Fruit fly (Drosophila melanogaster) whole organism, embryonic: ENCODE results near the gene CG6602.

Source experiments
- Awh ChIP-seq: fragments of 200-800 bp; sonication (Bioruptor generic); IDR thresholded peaks from 2 replicates; pipeline ENCODE4, ENCODE4 v1.3.6; 2022; ENCODE audit warnings: missing biosample characterization, missing genetic modification characterization
- BEAF-32 ChIP-seq: fragments of 200-800 bp; sonication (Bioruptor generic); optimal IDR thresholded peaks from 3 replicates; lab custom pipeline; 2017; ENCODE audit warnings: missing biosample characterization, missing genetic modification characterization, mild to moderate bottlenecking, moderate library complexity, missing genetic modification reagents
- Blimp-1 ChIP-seq: fragments of 200-800 bp; sonication (Bioruptor generic); optimal IDR thresholded peaks from 3 replicates; lab custom pipeline; 2018; ENCODE audit warnings: missing biosample characterization, missing genetic modification characterization, mild to moderate bottlenecking, moderate library complexity, missing genetic modification reagents
- CG1024 ChIP-seq: fragments of 200-800 bp; sonication (Bioruptor generic); IDR thresholded peaks from 2 replicates; pipeline ENCODE4 v1.3.6; 2022; ENCODE audit warnings: missing biosample characterization, missing genetic modification characterization
- CG10267 ChIP-seq: fragments of 200-800 bp; sonication (Bioruptor generic); optimal IDR thresholded peaks from 2 replicates; lab custom pipeline; 2018; ENCODE audit warnings: missing biosample characterization, mild to moderate bottlenecking, missing genetic modification characterization, moderate library complexity
- CG10462 ChIP-seq: fragments of 200-800 bp; sonication (Bioruptor generic); optimal IDR thresholded peaks from 2 replicates; lab custom pipeline; 2016; ENCODE audit warnings: missing biosample characterization, missing genetic modification characterization
- CG13287 ChIP-seq: fragments of 200-800 bp; sonication (Bioruptor generic); IDR thresholded peaks from 2 replicates; pipeline ENCODE4 v1.3.6; 2022; ENCODE audit warnings: missing biosample characterization, missing genetic modification characterization; ENCODE audit not compliant: partially characterized antibody
- CG15601 ChIP-seq: fragments of 200-800 bp; sonication (Bioruptor generic); optimal IDR thresholded peaks from 3 replicates; lab custom pipeline; 2019; ENCODE audit warnings: missing biosample characterization, mild to moderate bottlenecking, missing genetic modification characterization, moderate library complexity
- CG17361 ChIP-seq: fragments of 200-800 bp; sonication (Bioruptor generic); IDR thresholded peaks from 3 replicates; pipeline ENCODE4 v1.3.6; 2022; ENCODE audit warnings: missing biosample characterization, missing genetic modification characterization
- CG2889 ChIP-seq: fragments of 200-800 bp; sonication (Bioruptor generic); IDR thresholded peaks from 3 replicates; pipeline ENCODE4 v1.3.6; 2022; ENCODE audit warnings: missing biosample characterization, missing genetic modification characterization
- CG3065 ChIP-seq: fragments of 200-800 bp; sonication (Bioruptor generic); optimal IDR thresholded peaks from 2 replicates; lab custom pipeline; 2016; ENCODE audit warnings: missing biosample characterization, missing genetic modification characterization
- CG3163 ChIP-seq: fragments of 200-800 bp; sonication (Bioruptor generic); optimal IDR thresholded peaks from 3 replicates; lab custom pipeline; 2016; ENCODE audit warnings: missing biosample characterization, missing genetic modification characterization
- CG5180 ChIP-seq: fragments of 200-800 bp; sonication (Bioruptor generic); optimal IDR thresholded peaks from 3 replicates; lab custom pipeline; 2017; ENCODE audit warnings: missing biosample characterization, missing genetic modification characterization, mild to moderate bottlenecking, moderate library complexity, missing genetic modification reagents
- CG7963 ChIP-seq: fragments of 200-800 bp; sonication (Bioruptor generic); IDR thresholded peaks from 3 replicates; pipeline ENCODE4 v1.3.6; 2022; ENCODE audit warnings: missing biosample characterization, missing genetic modification characterization; ENCODE audit not compliant: partially characterized antibody
- CG8924 ChIP-seq: fragments of 200-800 bp; optimal IDR thresholded peaks from 3 replicates; lab custom pipeline; 2019; ENCODE audit warnings: missing biosample characterization, mild to moderate bottlenecking, missing genetic modification characterization, moderate library complexity
- D ChIP-seq, 2 experiments: fragments of 200-800 bp in 1 of 2; fragments of >200 bp in 1 of 2; sonication (Bioruptor generic) in 1 of 2; optimal IDR thresholded peaks; 2 replicates in 1 of 2; 3 replicates in 1 of 2; lab custom pipeline; 2017; ENCODE audit warnings: mild to moderate bottlenecking in 1 of 2, missing biosample characterization in 1 of 2, missing genetic modification characterization in 1 of 2, missing genetic modification reagents in 1 of 2
- Dp ChIP-seq: fragments of 200-800 bp; sonication (Bioruptor generic); optimal IDR thresholded peaks from 2 replicates; lab custom pipeline; 2018; ENCODE audit warnings: missing biosample characterization, mild to moderate bottlenecking, missing genetic modification characterization, moderate library complexity
- Fer1 ChIP-seq: fragments of 200-800 bp; sonication (Bioruptor generic); optimal IDR thresholded peaks from 2 replicates; lab custom pipeline; 2017; ENCODE audit warnings: missing biosample characterization, mild to moderate bottlenecking, missing genetic modification characterization
- Hey ChIP-seq: fragments of 200-800 bp; sonication (Bioruptor generic); optimal IDR thresholded peaks from 3 replicates; lab custom pipeline; 2018; ENCODE audit warnings: missing biosample characterization, mild to moderate bottlenecking, missing genetic modification characterization
- Hmx ChIP-seq: fragments of 200-800 bp; sonication (Bioruptor generic); optimal IDR thresholded peaks from 2 replicates; lab custom pipeline; 2016; ENCODE audit warnings: missing biosample characterization, missing genetic modification characterization
- Hr51 ChIP-seq, 2 experiments: fragments of 200-800 bp; sonication (Bioruptor generic); optimal IDR thresholded peaks; 2 replicates in 1 of 2; 3 replicates in 1 of 2; lab custom pipeline; 2016 to 2018; ENCODE audit warnings: missing biosample characterization in 2 of 2, missing genetic modification characterization in 2 of 2, mild to moderate bottlenecking in 1 of 2, moderate library complexity in 1 of 2
- Nf-YA ChIP-seq: fragments of 200-800 bp; sonication (Bioruptor generic); IDR thresholded peaks from 2 replicates; pipeline ENCODE4 v1.3.6; 2022; ENCODE audit warnings: missing biosample characterization, missing genetic modification characterization
- Nf-YB ChIP-seq: fragments of 200-800 bp; sonication (Bioruptor generic); optimal IDR thresholded peaks from 3 replicates; lab custom pipeline; 2019; ENCODE audit warnings: missing biosample characterization, mild to moderate bottlenecking, missing genetic modification characterization, moderate library complexity
- Nf-YC ChIP-seq: fragments of 200-800 bp; optimal IDR thresholded peaks from 3 replicates; lab custom pipeline; 2019; ENCODE audit warnings: missing biosample characterization, mild to moderate bottlenecking, missing genetic modification characterization, moderate library complexity
- Oli ChIP-seq: fragments of 200-800 bp; sonication (Bioruptor generic); optimal IDR thresholded peaks from 2 replicates; lab custom pipeline; 2018; ENCODE audit warnings: missing biosample characterization, mild to moderate bottlenecking, missing genetic modification characterization, moderate library complexity
- Opbp ChIP-seq: fragments of 200-800 bp; sonication (Bioruptor generic); IDR thresholded peaks from 3 replicates; pipeline ENCODE4 v1.3.6; 2022; ENCODE audit warnings: missing biosample characterization, missing genetic modification characterization; ENCODE audit not compliant: partially characterized antibody
- Sox100B ChIP-seq: fragments of 200-800 bp; sonication (Bioruptor generic); optimal IDR thresholded peaks from 3 replicates; lab custom pipeline; 2018; ENCODE audit warnings: missing biosample characterization, mild to moderate bottlenecking, missing genetic modification characterization
- Taf1 ChIP-seq: fragments of 200-800 bp; sonication (Bioruptor generic); IDR thresholded peaks from 2 replicates; pipeline ENCODE4 v1.3.6; 2022; ENCODE audit warnings: missing biosample characterization, missing genetic modification characterization
- Tbp ChIP-seq: fragments of >200 bp; optimal IDR thresholded peaks from 2 replicates; lab custom pipeline; 2018; ENCODE audit warnings: missing biosample characterization, missing genetic modification characterization
- Vsx1 ChIP-seq: fragments of 200-800 bp; sonication (Bioruptor generic); optimal IDR thresholded peaks from 2 replicates; lab custom pipeline; 2017; ENCODE audit warnings: missing biosample characterization, mild to moderate bottlenecking, missing genetic modification characterization, missing genetic modification reagents
- chm ChIP-seq: fragments of 200-800 bp; sonication (Bioruptor generic); IDR thresholded peaks from 2 replicates; pipeline ENCODE4 v1.3.6; 2022; ENCODE audit warnings: missing biosample characterization, missing genetic modification characterization
- chn ChIP-seq: fragments of 200-800 bp; sonication (Bioruptor generic); optimal IDR thresholded peaks from 2 replicates; lab custom pipeline; 2016; ENCODE audit warnings: missing biosample characterization, missing genetic modification characterization
- dati ChIP-seq: fragments of 200-800 bp; sonication (Bioruptor generic); IDR thresholded peaks from 2 replicates; pipeline ENCODE4 v1.3.6; 2022; ENCODE audit warnings: missing biosample characterization, missing genetic modification characterization
- dmrt11E ChIP-seq: fragments of 200-800 bp; sonication (Bioruptor generic); optimal IDR thresholded peaks from 3 replicates; lab custom pipeline; 2018; ENCODE audit warnings: missing biosample characterization, mild to moderate bottlenecking, missing genetic modification characterization, moderate library complexity
- dmrt99B ChIP-seq: fragments of 200-800 bp; sonication (Bioruptor generic); optimal IDR thresholded peaks from 2 replicates; lab custom pipeline; 2018; ENCODE audit warnings: missing biosample characterization, mild to moderate bottlenecking, missing genetic modification characterization, moderate library complexity
- hb ChIP-seq: fragments of 200-800 bp; sonication (Bioruptor generic); IDR thresholded peaks from 3 replicates; pipeline ENCODE4 v1.3.6; 2022; ENCODE audit warnings: missing biosample characterization, missing genetic modification characterization; ENCODE audit not compliant: partially characterized antibody
- lola ChIP-seq, 3 experiments: fragments of >200 bp in 2 of 3; fragments of 200-800 bp in 1 of 3; sonication (Bioruptor generic) in 1 of 3; optimal IDR thresholded peaks; 2 replicates each; lab custom pipeline; 2017 to 2019; ENCODE audit warnings: missing biosample characterization in 3 of 3, missing genetic modification characterization in 3 of 3, mild to moderate bottlenecking in 1 of 3, moderate library complexity in 1 of 3
- nmo ChIP-seq: fragments of 200-800 bp; sonication (Bioruptor generic); optimal IDR thresholded peaks from 2 replicates; lab custom pipeline; 2018; ENCODE audit warnings: missing biosample characterization, mild to moderate bottlenecking, missing genetic modification characterization, moderate library complexity
- oc ChIP-seq: fragments of 200-800 bp; sonication (Bioruptor generic); optimal IDR thresholded peaks from 2 replicates; lab custom pipeline; 2018; ENCODE audit warnings: missing biosample characterization, mild to moderate bottlenecking, missing genetic modification characterization, moderate library complexity
- phol ChIP-seq: fragments of 200-800 bp; sonication (Bioruptor generic); optimal IDR thresholded peaks from 3 replicates; lab custom pipeline; 2018; ENCODE audit warnings: missing biosample characterization, mild to moderate bottlenecking, missing genetic modification characterization, moderate library complexity
- pros ChIP-seq: fragments of 200-800 bp; sonication (Bioruptor generic); optimal IDR thresholded peaks from 3 replicates; lab custom pipeline; 2019; ENCODE audit warnings: missing biosample characterization, mild to moderate bottlenecking, missing genetic modification characterization, moderate library complexity
- row ChIP-seq: fragments of 200-800 bp; sonication (Bioruptor generic); IDR thresholded peaks from 3 replicates; pipeline ENCODE4 v1.3.6; 2022; ENCODE audit warnings: missing biosample characterization, missing genetic modification characterization
- slou ChIP-seq: fragments of 200-800 bp; sonication (Bioruptor generic); optimal IDR thresholded peaks from 3 replicates; lab custom pipeline; 2016; ENCODE audit warnings: missing biosample characterization, missing genetic modification characterization
- stc ChIP-seq: fragments of 200-800 bp; sonication (Bioruptor generic); IDR thresholded peaks from 2 replicates; pipeline ENCODE4 v1.3.6; 2022; ENCODE audit warnings: missing biosample characterization, missing genetic modification characterization
- sug ChIP-seq: fragments of 200-800 bp; optimal IDR thresholded peaks from 2 replicates; lab custom pipeline; 2019; ENCODE audit warnings: missing biosample characterization, mild to moderate bottlenecking, missing genetic modification characterization, moderate library complexity
- tna ChIP-seq: fragments of 200-800 bp; sonication (Bioruptor generic); IDR thresholded peaks from 2 replicates; pipeline ENCODE4 v1.3.6; 2022; ENCODE audit warnings: missing biosample characterization, missing genetic modification characterization; ENCODE audit not compliant: partially characterized antibody
- trh ChIP-seq: fragments of 200-800 bp; sonication (Bioruptor generic); optimal IDR thresholded peaks from 2 replicates; lab custom pipeline; 2016; ENCODE audit warnings: missing biosample characterization, missing genetic modification characterization

CG6602 gene

dm6 chr3L:6106717-6107116 is 34.8 kb downstream of the CG6602 start (continued):
- no peak for TF ChIP-seq Hmx (GFP tag; lab: Kevin White, UChicago)
- no peak for TF ChIP-seq dati (GFP tag; lab: Robert Waterston, UW)
- no peak for TF ChIP-seq Nf-YA (GFP tag; lab: Robert Waterston, UW)
- no peak for TF ChIP-seq CG13287 (GFP tag; lab: Robert Waterston, UW)
- peak; percentile 56 for TF ChIP-seq Nf-YB (GFP tag; lab: Kevin White, UChicago)
- TF ChIP-seq Taf1, result no peak
- TF ChIP-seq Vsx1 (GFP tag; lab: Kevin White, UChicago), result peak; percentile 20
- TF ChIP-seq Sox100B (GFP tag; lab: Kevin White, UChicago), result no peak
- no peak for TF ChIP-seq CG1024 (GFP tag; lab: Robert Waterston, UW)
- no peak for TF ChIP-seq CG3065 (GFP tag; lab: Kevin White, UChicago)
- TF ChIP-seq CG7963 (GFP tag; lab: Robert Waterston, UW), result no peak
- no peak for TF ChIP-seq Awh (GFP tag; lab: Robert Waterston, UW)
- no peak for TF ChIP-seq trh
- no peak for TF ChIP-seq row
- no peak for TF ChIP-seq phol (tag; lab: Kevin White, UChicago)
- TF ChIP-seq oc (tag; lab: Kevin White, UChicago), result peak; percentile 70
- TF ChIP-seq CG10462 (GFP tag; lab: Kevin White, UChicago), result no peak
- no peak for TF ChIP-seq stc
- no peak for TF ChIP-seq CG5180 (GFP tag; lab: Kevin White, UChicago)
- peak; percentile 49 for TF ChIP-seq pros
- no peak for TF ChIP-seq Blimp-1
- TF ChIP-seq Opbp (GFP tag; lab: Robert Waterston, UW), result no peak

dm6 chr3L:6108264-6109060 is 36.5 kb downstream of the CG6602 start:
- TF ChIP-seq slou (GFP tag; lab: Kevin White, UChicago), result no peak
- TF ChIP-seq Oli (tag; lab: Kevin White, UChicago), result peak; percentile 35
- TF ChIP-seq Hr51 (GFP tag; optimal IDR thresholded peaks at IDR 0.05; lab: Kevin White, UChicago), result no peak
- no peak for TF ChIP-seq BEAF-32 (GFP tag; lab: Kevin White, UChicago)
- TF ChIP-seq CG8924 (tag; lab: Kevin White, UChicago), result peak; percentile 9
- no peak for TF ChIP-seq CG2889
- TF ChIP-seq Tbp, result no peak
- peak; percentile 50; the same call in 1 of the 3 replicates for TF ChIP-seq CG17361 (GFP tag; lab: Robert Waterston, UW)
- no peak for TF ChIP-seq tna (GFP tag; lab: Robert Waterston, UW)
- TF ChIP-seq Hey (tag; lab: Kevin White, UChicago), result peak; percentile 100
- peak in 1 of 3 experiments; percentile 45 for TF ChIP-seq lola (GFP tag; optimal IDR thresholded peaks at IDR 0.05; lab: Kevin White, UChicago)
- peak; percentile 28 for TF ChIP-seq dmrt99B (tag; lab: Kevin White, UChicago)
- TF ChIP-seq Fer1 (GFP tag; lab: Kevin White, UChicago), result no peak
- TF ChIP-seq phol (tag; lab: Kevin White, UChicago), result peak; percentile 43
- peak; percentile 40 for TF ChIP-seq dmrt11E (tag; lab: Kevin White, UChicago)
- no peak for TF ChIP-seq D (optimal IDR thresholded peaks at IDR 0.05; lab: Kevin White, UChicago)
- peak; percentile 27 for TF ChIP-seq D (GFP tag; optimal IDR thresholded peaks at IDR 0.05; lab: Kevin White, UChicago)
- TF ChIP-seq CG15601 (tag; lab: Kevin White, UChicago), result no peak
- TF ChIP-seq CG3163 (GFP tag; lab: Kevin White, UChicago), result no peak
- no peak for TF ChIP-seq hb
- peak; percentile 23 for TF ChIP-seq nmo (GFP tag; lab: Kevin White, UChicago)
- no peak for TF ChIP-seq Dp (GFP tag; lab: Kevin White, UChicago)
- peak; percentile 21 for TF ChIP-seq CG10267 (tag; lab: Kevin White, UChicago)
- peak; percentile 48 for TF ChIP-seq pros
- TF ChIP-seq chm (GFP tag; lab: Robert Waterston, UW), result no peak
- TF ChIP-seq Nf-YC (tag; lab: Kevin White, UChicago), result peak; percentile 20
- TF ChIP-seq sug, result no peak
- TF ChIP-seq chn (GFP tag; lab: Kevin White, UChicago), result no peak
